Fruit fly (Drosophila melanogaster) whole organism, embryonic: ENCODE measurements around the gene CG4133.

ENCODE experiments used
- Abd-B ChIP-seq: fragments of 200-800 bp; sonication (Bioruptor generic); optimal IDR thresholded peaks from 2 replicates; lab custom pipeline; 2018; ENCODE audit warnings: missing biosample characterization, mild to moderate bottlenecking, missing genetic modification characterization, moderate library complexity
- Antp ChIP-seq: fragments of 200-800 bp; sonication (Bioruptor generic); optimal IDR thresholded peaks from 3 replicates; lab custom pipeline; 2016; ENCODE audit warnings: missing biosample characterization, missing genetic modification characterization
- Awh ChIP-seq: fragments of 200-800 bp; sonication (Bioruptor generic); IDR thresholded peaks from 2 replicates; pipeline ENCODE4, ENCODE4 v1.3.6; 2022; ENCODE audit warnings: missing biosample characterization, missing genetic modification characterization
- CG11696 ChIP-seq: fragments of 200-800 bp; sonication (Bioruptor generic); IDR thresholded peaks from 2 replicates; pipeline ENCODE4 v1.3.6; 2022; ENCODE audit warnings: missing biosample characterization, missing genetic modification characterization
- CG11723 ChIP-seq: fragments of 200-800 bp; sonication (Bioruptor generic); optimal IDR thresholded peaks from 2 replicates; lab custom pipeline; 2017; ENCODE audit warnings: missing biosample characterization, mild to moderate bottlenecking, missing genetic modification characterization
- CG1603 ChIP-seq: fragments of 200-800 bp; sonication (Bioruptor generic); optimal IDR thresholded peaks from 2 replicates; lab custom pipeline; 2019; ENCODE audit warnings: missing biosample characterization, mild to moderate bottlenecking, missing genetic modification characterization, moderate library complexity
- CG1647 ChIP-seq: fragments of 200-800 bp; sonication (Bioruptor generic); optimal IDR thresholded peaks from 3 replicates; lab custom pipeline; 2016; ENCODE audit warnings: missing biosample characterization, missing genetic modification characterization
- CG17385 ChIP-seq: fragments of 200-800 bp; sonication (Bioruptor generic); optimal IDR thresholded peaks from 3 replicates; lab custom pipeline; 2018; ENCODE audit warnings: missing biosample characterization, mild to moderate bottlenecking, missing genetic modification characterization
- CG18476 ChIP-seq: fragments of 200-800 bp; sonication (Bioruptor generic); optimal IDR thresholded peaks from 2 replicates; lab custom pipeline; 2016; ENCODE audit warnings: missing biosample characterization, mild to moderate bottlenecking, missing genetic modification characterization
- CG18764 ChIP-seq: fragments of 200-800 bp; sonication (Bioruptor generic); optimal IDR thresholded peaks from 3 replicates; lab custom pipeline; 2016; ENCODE audit warnings: missing biosample characterization, missing genetic modification characterization
- CG3995 ChIP-seq: fragments of 200-800 bp; sonication (Bioruptor generic); optimal IDR thresholded peaks from 3 replicates; lab custom pipeline; 2016; ENCODE audit warnings: missing biosample characterization, missing genetic modification characterization
- CG4617 ChIP-seq: fragments of 200-800 bp; sonication (Bioruptor generic); optimal IDR thresholded peaks from 3 replicates; lab custom pipeline; 2016; ENCODE audit warnings: missing biosample characterization, missing genetic modification characterization, borderline replicate concordance
- CG6813 ChIP-seq: fragments of 200-800 bp; sonication (Bioruptor generic); optimal IDR thresholded peaks from 2 replicates; lab custom pipeline; 2017; ENCODE audit warnings: missing biosample characterization, missing genetic modification characterization, mild to moderate bottlenecking, moderate library complexity, missing genetic modification reagents
- CG7839 ChIP-seq: fragments of 200-800 bp; sonication (Bioruptor generic); optimal IDR thresholded peaks from 3 replicates; lab custom pipeline; 2018; ENCODE audit warnings: missing biosample characterization, mild to moderate bottlenecking, missing genetic modification characterization, moderate library complexity
- CG7987 ChIP-seq: fragments of 200-800 bp; sonication (Bioruptor generic); optimal IDR thresholded peaks from 2 replicates; lab custom pipeline; 2018; ENCODE audit warnings: missing biosample characterization, mild to moderate bottlenecking, missing genetic modification characterization, moderate library complexity
- CG8290 ChIP-seq, 3 experiments: fragments of 200-800 bp; sonication (Bioruptor generic); optimal IDR thresholded peaks; 2 replicates each; lab custom pipeline; 2016 to 2019; ENCODE audit warnings: missing biosample characterization in 3 of 3, missing genetic modification characterization in 3 of 3, mild to moderate bottlenecking in 2 of 3, moderate library complexity in 1 of 3
- CG9797 ChIP-seq: fragments of 200-800 bp; sonication (Bioruptor generic); optimal IDR thresholded peaks from 3 replicates; lab custom pipeline; 2018; ENCODE audit warnings: missing biosample characterization, mild to moderate bottlenecking, missing genetic modification characterization
- Dek ChIP-seq: fragments of 200-800 bp; sonication (Bioruptor generic); optimal IDR thresholded peaks from 3 replicates; lab custom pipeline; 2019; ENCODE audit warnings: missing biosample characterization, mild to moderate bottlenecking, missing genetic modification characterization, moderate library complexity
- Dp ChIP-seq: fragments of 200-800 bp; sonication (Bioruptor generic); optimal IDR thresholded peaks from 2 replicates; lab custom pipeline; 2018; ENCODE audit warnings: missing biosample characterization, mild to moderate bottlenecking, missing genetic modification characterization, moderate library complexity
- ERR ChIP-seq: fragments of 200-800 bp; sonication (Bioruptor generic); optimal IDR thresholded peaks from 2 replicates; lab custom pipeline; 2016; ENCODE audit warnings: missing biosample characterization, missing genetic modification characterization
- Ets65A ChIP-seq: fragments of 200-800 bp; sonication (Bioruptor generic); peaks from one replicate; lab custom pipeline; 2016; ENCODE audit warnings: missing biosample characterization, missing genetic modification characterization
- Ets97D ChIP-seq: fragments of 200-800 bp; sonication (Bioruptor generic); optimal IDR thresholded peaks from 3 replicates; lab custom pipeline; 2016; ENCODE audit warnings: missing biosample characterization, missing genetic modification characterization
- Fer3 ChIP-seq: fragments of 200-800 bp; sonication (Bioruptor generic); optimal IDR thresholded peaks from 2 replicates; lab custom pipeline; 2018; ENCODE audit warnings: missing biosample characterization, mild to moderate bottlenecking, missing genetic modification characterization, moderate library complexity
- GATAe ChIP-seq: fragments of 200-800 bp; sonication (Bioruptor generic); conservative IDR thresholded peaks from 2 replicates; pipeline ENCODE4 v1.3.6; 2022; ENCODE audit warnings: missing biosample characterization, missing genetic modification characterization
- HmgZ ChIP-seq: fragments of 200-800 bp; sonication (Bioruptor generic); optimal IDR thresholded peaks from 2 replicates; lab custom pipeline; 2018; ENCODE audit warnings: missing biosample characterization, mild to moderate bottlenecking, missing genetic modification characterization
- MESR4 ChIP-seq: fragments of 200-800 bp; sonication (Bioruptor generic); optimal IDR thresholded peaks from 2 replicates; lab custom pipeline; 2018; ENCODE audit warnings: missing biosample characterization, mild to moderate bottlenecking, missing genetic modification characterization, moderate library complexity
- Mad ChIP-seq: fragments of 200-800 bp; sonication (Bioruptor generic); optimal IDR thresholded peaks from 2 replicates; lab custom pipeline; 2016; ENCODE audit warnings: missing biosample characterization, missing genetic modification characterization
- Med ChIP-seq: fragments of 200-800 bp; sonication (Bioruptor generic); peaks from one replicate; lab custom pipeline; 2016; ENCODE audit warnings: missing biosample characterization, missing genetic modification characterization, mild to moderate bottlenecking, inconsistent platforms, moderate library complexity
- Myb ChIP-seq: fragments of 200-800 bp; sonication (Bioruptor generic); optimal IDR thresholded peaks from 2 replicates; lab custom pipeline; 2016; ENCODE audit warnings: missing biosample characterization, missing genetic modification characterization
- Nf-YC ChIP-seq: fragments of 200-800 bp; optimal IDR thresholded peaks from 3 replicates; lab custom pipeline; 2019; ENCODE audit warnings: missing biosample characterization, mild to moderate bottlenecking, missing genetic modification characterization, moderate library complexity
- Optix ChIP-seq: fragments of 200-800 bp; sonication (Bioruptor generic); IDR thresholded peaks from 3 replicates; pipeline ENCODE4 v1.3.6; 2022; ENCODE audit warnings: missing biosample characterization, missing genetic modification characterization
- chm ChIP-seq: fragments of 200-800 bp; sonication (Bioruptor generic); IDR thresholded peaks from 2 replicates; pipeline ENCODE4 v1.3.6; 2022; ENCODE audit warnings: missing biosample characterization, missing genetic modification characterization
- emc ChIP-seq: fragments of 200-800 bp; sonication (Bioruptor generic); optimal IDR thresholded peaks from 2 replicates; lab custom pipeline; 2016; ENCODE audit warnings: missing biosample characterization, missing genetic modification characterization
- ewg ChIP-seq: fragments of 200-800 bp; sonication (Bioruptor generic); optimal IDR thresholded peaks from 3 replicates; lab custom pipeline; 2017; ENCODE audit warnings: mild to moderate bottlenecking, missing biosample characterization, missing genetic modification reagents, missing genetic modification characterization
- fd96Cb ChIP-seq: fragments of 200-800 bp; sonication (Bioruptor generic); optimal IDR thresholded peaks from 2 replicates; lab custom pipeline; 2018; ENCODE audit warnings: missing biosample characterization, mild to moderate bottlenecking, missing genetic modification characterization, moderate library complexity
- gcm2 ChIP-seq: fragments of 200-800 bp; sonication (Bioruptor generic); optimal IDR thresholded peaks from 2 replicates; lab custom pipeline; 2016; ENCODE audit warnings: missing biosample characterization, missing genetic modification characterization
- gem ChIP-seq: fragments of 200-800 bp; sonication (Bioruptor generic); optimal IDR thresholded peaks from 2 replicates; lab custom pipeline; 2019; ENCODE audit warnings: missing biosample characterization, mild to moderate bottlenecking, missing genetic modification characterization, moderate library complexity
- gfzf ChIP-seq: fragments of 200-800 bp; sonication (Bioruptor generic); optimal IDR thresholded peaks from 2 replicates; lab custom pipeline; 2016; ENCODE audit warnings: missing biosample characterization, mild to moderate bottlenecking, missing genetic modification characterization, moderate library complexity
- odd ChIP-seq: fragments of 200-800 bp; sonication (Bioruptor generic); optimal IDR thresholded peaks from 2 replicates; lab custom pipeline; 2017; ENCODE audit warnings: missing biosample characterization, mild to moderate bottlenecking, missing genetic modification characterization
- pzg ChIP-seq: fragments of 200-800 bp; sonication (Bioruptor generic); optimal IDR thresholded peaks from 3 replicates; lab custom pipeline; 2018; ENCODE audit warnings: missing biosample characterization, mild to moderate bottlenecking, missing genetic modification characterization, moderate library complexity
- sens-2 ChIP-seq: fragments of 200-800 bp; sonication (Bioruptor generic); IDR thresholded peaks from 2 replicates; pipeline ENCODE4 v1.3.6; 2022; ENCODE audit warnings: missing biosample characterization, missing genetic modification characterization
- sr ChIP-seq: fragments of 200-800 bp; sonication (Bioruptor generic); IDR thresholded peaks from 3 replicates; pipeline ENCODE4 v1.3.6; 2022; ENCODE audit warnings: missing biosample characterization, missing genetic modification characterization
- stwl ChIP-seq: fragments of 200-800 bp; sonication (Bioruptor generic); optimal IDR thresholded peaks from 3 replicates; lab custom pipeline; 2018; ENCODE audit warnings: missing biosample characterization, mild to moderate bottlenecking, missing genetic modification characterization, moderate library complexity
- trem ChIP-seq: fragments of 200-800 bp; optimal IDR thresholded peaks from 3 replicates; lab custom pipeline; 2019; ENCODE audit warnings: missing biosample characterization, mild to moderate bottlenecking, missing genetic modification characterization, moderate library complexity
- unc-4 ChIP-seq: fragments of 200-800 bp; sonication (Bioruptor generic); IDR thresholded peaks from 2 replicates; pipeline ENCODE4 v1.3.6; 2022; ENCODE audit warnings: missing biosample characterization, missing genetic modification characterization; ENCODE audit not compliant: partially characterized antibody

Gene CG4133

DNA sequence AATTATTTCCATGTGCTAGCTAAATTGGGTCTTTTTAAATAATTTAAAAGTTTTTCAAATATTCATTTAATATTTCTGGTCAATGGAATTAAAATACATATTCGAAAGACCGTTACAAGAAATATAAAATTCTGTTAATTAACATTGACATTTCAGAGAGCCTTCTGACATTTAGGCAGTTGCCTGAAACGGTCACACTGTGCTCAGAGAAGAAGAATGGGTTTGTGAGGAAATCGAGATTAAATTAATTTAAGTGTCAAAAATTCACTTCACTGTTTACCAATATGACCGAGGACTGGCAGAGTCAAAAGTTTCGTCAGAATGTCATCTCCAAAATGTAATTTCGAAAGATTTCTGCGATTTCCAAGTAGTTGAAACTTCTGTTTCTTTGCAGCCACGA is 17.5 kb downstream of the CG4133 start, which contains the start of gene MED15:
MED15 (plus strand) TSS at position 185 of the 400 bp plus-strand sequence.
- TF ChIP-seq gfzf (GFP tag; lab: Kevin White, UChicago) (peak; percentile 75), CG1603 (peak; percentile 41), CG8290 (GFP tag; optimal IDR thresholded peaks at IDR 0.05; lab: Kevin White, UChicago) (no peak), CG8290 (tag; optimal IDR thresholded peaks at IDR 0.05; lab: Kevin White, UChicago) (no peak), CG1647 (no peak), CG3995 (GFP tag; lab: Kevin White, UChicago) (peak; percentile 35), emc (GFP tag; lab: Kevin White, UChicago) (no peak), unc-4 (GFP tag; lab: Robert Waterston, UW) (no peak), CG9797 (peak; percentile 44), Ets97D (no peak), ewg (peak; percentile 77), pzg (GFP tag; lab: Kevin White, UChicago) (peak; percentile 52), Myb (GFP tag; lab: Kevin White, UChicago) (peak; percentile 78), stwl (tag; lab: Kevin White, UChicago) (peak; percentile 55), Mad (no peak), CG17385 (peak; percentile 59), trem (tag; lab: Kevin White, UChicago) (peak; percentile 2), Dp (GFP tag; lab: Kevin White, UChicago) (peak; percentile 8), MESR4 (GFP tag; lab: Kevin White, UChicago) (peak; percentile 62), CG11696 (GFP tag; lab: Robert Waterston, UW) (no peak), Nf-YC (tag; lab: Kevin White, UChicago) (peak; percentile 25), chm (GFP tag; lab: Robert Waterston, UW) (no peak), CG4617 (GFP tag; lab: Kevin White, UChicago) (peak; percentile 40), CG6813 (GFP tag; lab: Kevin White, UChicago) (no peak)

DNA sequence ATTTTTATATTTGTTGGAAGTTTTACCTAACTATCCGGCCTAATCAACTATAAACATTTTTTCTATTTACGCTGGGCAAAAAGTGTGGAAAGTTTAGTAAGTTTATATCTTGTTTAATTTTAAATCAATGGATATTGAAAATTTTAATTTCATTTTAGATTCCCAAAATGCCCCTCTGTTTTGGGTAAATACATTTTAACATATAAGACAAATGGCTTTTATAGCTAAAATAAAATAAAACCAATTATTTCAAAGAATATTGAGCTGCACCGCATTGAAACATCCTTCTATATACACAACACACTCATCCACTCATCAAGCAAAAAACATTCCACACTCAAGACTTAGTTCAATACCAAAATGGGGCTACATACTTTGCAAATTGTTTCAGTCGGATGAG is 20.6 kb downstream of the CG4133 start, which contains the start of gene ush:
ush (plus strand) TSS at position 301 of the 400 bp plus-strand sequence.
- TF ChIP-seq Optix (no peak), gem (tag; lab: Kevin White, UChicago) (no peak)

DNA sequence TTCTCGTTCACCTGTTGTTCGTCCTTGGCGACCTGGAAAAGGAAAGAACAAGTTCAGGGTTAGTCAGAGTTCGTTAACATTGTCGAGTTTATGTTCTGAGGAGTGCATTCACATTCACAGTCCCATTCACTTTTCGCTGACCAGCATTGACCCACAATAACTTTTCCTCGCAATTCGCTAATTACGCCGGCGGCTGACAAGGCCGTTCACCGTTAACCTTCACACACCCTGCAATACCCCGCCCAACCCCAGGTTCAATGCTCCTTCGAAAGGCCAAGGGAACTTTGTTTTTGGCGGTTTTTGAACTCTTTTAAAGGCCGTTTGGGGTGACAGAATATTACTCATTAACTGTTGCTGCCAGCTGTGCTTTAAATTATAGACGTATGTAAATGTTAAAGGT is 22.8 kb downstream of the CG4133 start:
- TF ChIP-seq Ets65A (GFP tag; lab: Kevin White, UChicago) (peak; percentile 47), Fer3 (tag; lab: Kevin White, UChicago) (no peak), Med (peak; percentile 26), CG18764 (GFP tag; lab: Kevin White, UChicago) (no peak)

DNA sequence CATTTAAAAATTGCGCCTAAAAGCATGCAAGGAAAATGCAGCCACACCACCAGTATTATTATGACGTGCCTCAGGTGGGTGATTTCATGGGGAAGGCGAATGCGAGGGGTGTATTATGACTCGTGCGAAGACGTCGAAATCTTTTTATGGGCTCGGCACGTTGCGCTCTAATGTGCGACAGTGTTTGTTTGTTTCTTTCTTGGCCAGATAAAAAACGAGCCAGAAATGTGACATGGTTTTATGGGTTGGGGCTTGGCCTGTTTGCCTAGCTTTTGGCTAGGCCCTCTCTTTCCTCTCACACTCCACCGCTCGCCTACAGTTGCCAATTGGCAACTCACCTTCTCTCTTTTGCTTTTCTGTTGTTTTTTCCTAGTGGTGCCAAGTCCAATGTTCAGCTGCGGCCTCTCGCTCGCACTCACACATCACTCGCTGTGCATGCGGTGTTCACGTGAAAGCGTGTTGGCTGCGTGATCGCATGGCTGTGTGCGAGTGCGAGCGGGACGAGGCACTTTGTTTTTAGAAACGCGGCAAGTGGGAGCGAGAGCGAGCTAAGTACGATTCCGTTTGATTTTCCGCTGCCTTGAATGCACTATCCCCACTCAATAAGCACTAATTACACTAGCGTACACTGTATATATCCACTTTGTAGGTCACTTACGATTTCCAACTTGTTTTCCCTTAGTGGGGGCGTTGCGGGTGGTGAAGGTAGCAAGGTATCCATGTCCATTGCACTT is 23.6 kb downstream of the CG4133 start:
- peak; percentile 96 for TF ChIP-seq CG18476 (GFP tag; lab: Kevin White, UChicago)
- peak; percentile 4 for TF ChIP-seq CG7839 (tag; lab: Kevin White, UChicago)
- TF ChIP-seq Awh (GFP tag; lab: Robert Waterston, UW): no peak
- peak; percentile 15 for TF ChIP-seq odd
- peak; percentile 63 for TF ChIP-seq Abd-B (GFP tag; lab: Kevin White, UChicago)
- peak; percentile 31 for TF ChIP-seq gcm2 (GFP tag; lab: Kevin White, UChicago)
- TF ChIP-seq CG11723 (GFP tag; lab: Kevin White, UChicago): peak; percentile 42
- no peak for TF ChIP-seq sens-2 (GFP tag; lab: Robert Waterston, UW)
- TF ChIP-seq Antp (GFP tag; lab: Kevin White, UChicago): no peak
- TF ChIP-seq Dek (tag; lab: Kevin White, UChicago): peak; percentile 43
- peak; percentile 1 for TF ChIP-seq Mad
- TF ChIP-seq CG7987 (GFP tag; lab: Kevin White, UChicago): peak; percentile 100
- TF ChIP-seq fd96Cb (tag; lab: Kevin White, UChicago): no peak
- no peak for TF ChIP-seq sr (GFP tag; lab: Robert Waterston, UW)
- peak; percentile 77 for TF ChIP-seq HmgZ
- TF ChIP-seq ERR (GFP tag; lab: Kevin White, UChicago): peak; percentile 52
- no peak for TF ChIP-seq GATAe (GFP tag; lab: Robert Waterston, UW)
